Worm (Caenorhabditis elegans) whole organism, midembryonic: ENCODE results near the gene F12E12.1.

Source experiments
- T22C8.4 ChIP-seq: fragments of 200-800 bp; sonication (Bioruptor generic); IDR thresholded peaks from 2 replicates; pipeline ENCODE4 v1.3.6; 2022; ENCODE audit warnings: missing genetic modification characterization, missing compliant biosample characterization
- cog-1 ChIP-seq: sonication (generic microtip); optimal IDR thresholded peaks from 2 replicates; lab custom pipeline; 2016; ENCODE audit warnings: missing genetic modification characterization, missing compliant biosample characterization
- flt-1 ChIP-seq: fragments of 200-800 bp; sonication (Bioruptor generic); IDR thresholded peaks from 2 replicates; pipeline ENCODE4 v1.3.6; 2022; ENCODE audit warnings: missing genetic modification characterization, missing compliant biosample characterization
- klf-2 ChIP-seq: fragments of 200-800 bp; sonication (Bioruptor generic); conservative IDR thresholded peaks from 2 replicates; pipeline ENCODE4 v1.3.6; 2022; ENCODE audit warnings: missing genetic modification reagents, missing genetic modification characterization, missing compliant biosample characterization
- med-1 ChIP-seq: sonication (generic microtip); optimal IDR thresholded peaks from 2 replicates; lab custom pipeline; 2017; ENCODE audit warnings: missing genetic modification characterization, mild to moderate bottlenecking, missing compliant biosample characterization, antibody characterized with exemption, missing genetic modification reagents; ENCODE audit not compliant: insufficient read depth
- ref-1 ChIP-seq: fragments of 200-800 bp; sonication (Bioruptor generic); conservative IDR thresholded peaks from 2 replicates; pipeline ENCODE4 v1.3.6; 2022; ENCODE audit warnings: missing genetic modification reagents, missing genetic modification characterization, missing compliant biosample characterization
- tab-1 ChIP-seq: fragments of 200-800 bp; sonication (Bioruptor generic); IDR thresholded peaks from 2 replicates; pipeline ENCODE4 v1.3.6; 2022; ENCODE audit warnings: missing genetic modification characterization, missing compliant biosample characterization
- ztf-23 ChIP-seq: fragments of 200-800 bp; sonication (Bioruptor generic); IDR thresholded peaks from 2 replicates; pipeline ENCODE4 v1.3.6; 2022; ENCODE audit warnings: missing genetic modification reagents, missing genetic modification characterization, missing compliant biosample characterization
- ztf-29 ChIP-seq: fragments of 200-800 bp; sonication (Bioruptor generic); IDR thresholded peaks from 2 replicates; pipeline ENCODE4 v1.3.6; 2022; ENCODE audit warnings: missing genetic modification reagents, missing genetic modification characterization, missing compliant biosample characterization

The F12E12.1 gene

DNA sequence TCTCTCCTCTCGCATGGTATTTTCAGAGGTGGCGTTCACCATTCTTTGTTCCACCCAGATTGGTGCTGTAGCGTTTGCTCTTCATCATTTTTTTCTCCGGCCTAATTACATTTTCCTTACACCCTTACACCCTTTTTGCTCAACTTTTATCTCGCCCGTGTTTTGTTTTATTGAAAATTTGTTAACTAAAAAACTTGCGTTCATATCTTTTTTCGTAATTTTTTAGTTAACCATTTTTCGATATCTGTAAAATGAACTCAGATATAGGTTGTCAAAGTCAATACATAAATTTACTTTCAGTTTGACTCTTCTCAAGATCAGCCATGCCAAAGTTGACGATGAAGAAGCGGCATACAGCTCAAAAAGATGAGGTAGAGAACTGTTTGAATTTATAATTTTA is at the start of gene F12E12.1:
Gene F12E12.1 (plus strand): TSS at position 301 of the 400 bp plus-strand sequence.
- TF ChIP-seq klf-2 = no peak
- TF ChIP-seq ref-1 (GFP tag; lab: Robert Waterston, UW) = no peak
- no peak for TF ChIP-seq ztf-29 (GFP tag; lab: Robert Waterston, UW)
- no peak for TF ChIP-seq med-1 (GFP tag; lab: Kevin White, UChicago)

DNA sequence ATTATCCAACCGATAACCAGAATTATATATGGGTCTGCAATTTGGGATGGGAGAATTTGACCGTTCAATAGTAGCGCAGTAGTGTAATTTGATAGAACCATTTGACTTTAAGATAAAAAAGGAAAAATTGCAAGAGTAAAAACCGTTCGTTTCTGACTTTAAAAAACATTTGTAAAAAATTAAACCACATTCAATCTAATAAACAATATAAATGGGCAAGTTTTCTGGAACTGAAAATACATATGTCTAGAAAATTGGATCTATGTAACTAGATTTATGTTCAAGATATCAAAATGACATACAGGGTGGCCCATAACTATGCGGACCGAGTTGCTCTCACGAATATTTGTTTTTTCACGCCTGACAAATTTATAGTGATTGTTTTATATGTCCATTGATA is 47.0 kb upstream of the F12E12.1 start, which contains the start of gene srx-102:
Gene srx-102 (minus strand): TSS at position 101 of the 400 bp plus-strand sequence.
- no peak for TF ChIP-seq tab-1 (GFP tag; lab: Robert Waterston, UW)

DNA sequence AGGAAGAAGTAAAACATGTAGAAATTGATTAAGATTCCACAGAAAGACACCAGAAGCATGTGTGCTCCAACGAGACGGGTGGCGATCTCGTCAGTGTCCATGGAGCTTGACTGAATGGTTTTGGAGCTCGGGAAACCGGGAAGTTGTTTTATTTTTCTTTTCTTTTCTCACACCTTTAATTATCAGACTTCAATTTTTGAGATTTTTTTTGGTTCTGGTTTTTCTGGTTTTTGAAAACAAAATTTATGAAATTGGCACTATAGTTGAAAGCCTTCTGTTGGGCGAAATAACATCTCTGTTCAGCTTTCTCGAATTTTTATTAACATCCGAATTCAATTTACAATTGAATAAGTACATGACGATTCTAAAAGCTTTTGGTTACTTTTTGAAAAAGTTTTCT is 42.1 kb upstream of the F12E12.1 start, which contains the start of gene srx-104:
Gene srx-104 (minus strand): TSS at position 101 of the 400 bp plus-strand sequence.
- TF ChIP-seq flt-1 (no peak), med-1 (GFP tag; lab: Kevin White, UChicago) (no peak), ref-1 (GFP tag; lab: Robert Waterston, UW) (no peak), ztf-29 (GFP tag; lab: Robert Waterston, UW) (no peak), T22C8.4 (no peak), tab-1 (GFP tag; lab: Robert Waterston, UW) (no peak), cog-1 (tag; lab: Kevin White, UChicago) (no peak), klf-2 (no peak), ztf-23 (no peak)

DNA sequence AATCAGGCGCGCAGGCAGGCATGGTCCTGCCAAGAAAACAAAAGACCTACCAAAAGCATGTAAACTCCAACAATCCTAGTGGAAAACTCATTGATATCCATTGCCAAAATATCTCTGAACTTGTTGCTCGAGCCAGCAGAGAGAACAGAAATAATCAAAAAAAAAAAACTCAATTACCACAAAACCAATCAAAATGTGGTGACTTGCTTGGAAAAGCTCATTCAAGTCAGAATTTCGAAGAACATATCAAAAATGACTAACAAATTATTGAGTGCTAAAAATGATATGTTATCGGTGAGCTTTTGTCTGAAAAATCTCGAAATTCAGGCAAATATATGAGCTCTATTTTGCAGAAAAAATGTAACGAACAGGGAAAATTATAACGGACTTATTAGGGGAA is 40.4 kb upstream of the F12E12.1 start, which contains the start of gene srx-105:
Gene srx-105 (minus strand): TSS at position 101 of the 400 bp plus-strand sequence.
- TF ChIP-seq klf-2 = no peak
- TF ChIP-seq flt-1 = no peak
- TF ChIP-seq T22C8.4 = no peak
- no peak for TF ChIP-seq ztf-23
- no peak for TF ChIP-seq ztf-29 (GFP tag; lab: Robert Waterston, UW)
- TF ChIP-seq cog-1 (tag; lab: Kevin White, UChicago) = no peak
- TF ChIP-seq med-1 (GFP tag; lab: Kevin White, UChicago) = no peak

DNA sequence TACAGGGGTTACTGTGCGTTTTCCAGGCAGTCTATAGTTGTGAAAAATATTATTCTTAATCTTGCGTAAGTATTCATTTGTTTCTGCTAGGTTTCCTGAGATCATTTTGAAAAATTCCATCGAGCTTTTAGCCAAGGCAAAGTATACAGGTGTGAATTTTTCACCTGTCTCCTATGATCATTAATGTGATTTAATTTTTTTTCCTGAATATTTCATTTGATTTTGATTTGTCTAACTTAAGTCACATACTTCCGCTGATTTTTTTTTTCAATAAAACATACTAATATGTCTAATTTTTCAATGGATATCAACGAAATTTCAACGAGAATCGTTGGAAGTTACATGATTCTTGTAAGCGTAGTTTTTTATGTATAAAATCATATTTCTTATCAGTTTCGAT is 36.4 kb upstream of the F12E12.1 start, which contains the start of gene srx-108:
Gene srx-108 (plus strand): TSS at position 301 of the 400 bp plus-strand sequence.
- TF ChIP-seq T22C8.4 (no peak), med-1 (GFP tag; lab: Kevin White, UChicago) (no peak), klf-2 (no peak), flt-1 (no peak), ref-1 (GFP tag; lab: Robert Waterston, UW) (no peak), ztf-23 (no peak), ztf-29 (GFP tag; lab: Robert Waterston, UW) (no peak), cog-1 (tag; lab: Kevin White, UChicago) (no peak)

DNA sequence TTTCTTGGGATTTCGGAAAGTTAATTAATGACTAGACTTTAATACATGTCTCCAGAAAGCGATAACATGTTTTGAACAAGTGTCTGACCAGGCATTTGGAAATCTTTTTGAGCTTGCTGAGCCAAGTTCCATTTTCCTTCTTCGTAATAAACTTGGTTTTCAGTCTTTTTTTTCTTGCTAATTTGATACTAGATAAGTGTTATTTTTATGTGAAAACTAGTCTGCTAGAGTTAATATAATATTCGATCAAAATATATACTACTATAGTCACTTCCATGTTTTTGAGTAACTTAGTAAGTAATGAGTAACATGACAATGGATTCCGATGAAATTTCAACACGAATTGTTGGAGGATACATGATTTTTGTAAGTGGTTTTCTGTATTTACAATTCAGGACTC is 32.4 kb upstream of the F12E12.1 start, which contains the start of gene srx-110:
Gene srx-110 (plus strand): TSS at position 301 of the 400 bp plus-strand sequence.
- TF ChIP-seq ztf-23 = no peak
- TF ChIP-seq flt-1 = no peak
- no peak for TF ChIP-seq tab-1 (GFP tag; lab: Robert Waterston, UW)
- TF ChIP-seq ztf-29 (GFP tag; lab: Robert Waterston, UW) = no peak
- no peak for TF ChIP-seq klf-2
- TF ChIP-seq cog-1 (tag; lab: Kevin White, UChicago) = no peak
- TF ChIP-seq ref-1 (GFP tag; lab: Robert Waterston, UW) = no peak
- TF ChIP-seq med-1 (GFP tag; lab: Kevin White, UChicago) = no peak
- no peak for TF ChIP-seq T22C8.4

DNA sequence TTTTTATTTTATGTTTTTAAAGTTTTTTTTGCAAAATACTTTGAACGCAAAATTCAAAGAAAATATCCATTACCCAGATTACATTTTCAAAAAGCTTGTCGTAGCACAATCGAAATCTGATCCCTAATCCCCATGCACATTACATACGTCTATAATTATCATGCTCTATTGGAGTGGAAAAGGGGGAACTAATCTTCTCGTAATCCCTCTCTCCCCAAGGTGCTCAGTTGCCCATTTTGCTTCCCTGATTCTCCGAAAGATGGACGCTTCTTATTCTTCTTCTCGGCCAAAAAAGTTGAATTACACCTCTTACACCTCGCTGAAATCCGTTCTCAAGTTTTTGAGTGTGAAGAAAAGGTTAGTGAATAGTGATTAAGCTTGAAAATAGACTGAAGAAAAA is 30.6 kb upstream of the F12E12.1 start, which contains the start of gene fbxc-53:
Gene fbxc-53 (plus strand): TSS at position 245 of the 400 bp plus-strand sequence.
- no peak for TF ChIP-seq ref-1 (GFP tag; lab: Robert Waterston, UW)
- no peak for TF ChIP-seq klf-2
- no peak for TF ChIP-seq ztf-29 (GFP tag; lab: Robert Waterston, UW)
- no peak for TF ChIP-seq T22C8.4
- no peak for TF ChIP-seq med-1 (GFP tag; lab: Kevin White, UChicago)
- no peak for TF ChIP-seq flt-1
- no peak for TF ChIP-seq cog-1 (tag; lab: Kevin White, UChicago)
- no peak for TF ChIP-seq tab-1 (GFP tag; lab: Robert Waterston, UW)
- TF ChIP-seq ztf-23 = no peak

DNA sequence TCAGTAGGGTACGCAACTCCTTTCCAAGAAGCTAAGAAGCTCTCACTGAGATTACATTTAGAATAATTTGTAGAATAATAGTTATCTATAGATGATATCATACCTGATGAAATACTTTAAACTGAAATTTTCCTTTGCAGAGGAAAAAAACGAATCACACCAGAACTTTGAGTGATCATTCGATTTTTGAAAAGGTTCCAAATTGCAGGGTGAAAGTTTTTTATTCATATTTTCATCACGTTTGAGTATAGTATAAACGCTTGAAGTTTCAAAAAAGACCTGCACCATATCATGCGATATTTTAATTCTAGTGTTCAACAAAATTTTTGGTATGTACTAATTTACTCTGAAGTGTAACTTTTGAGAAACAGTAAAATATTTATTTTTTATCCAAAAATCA is 27.1 kb upstream of the F12E12.1 start, which contains the start of gene srh-100:
Gene srh-100 (minus strand): TSS at position 101 of the 400 bp plus-strand sequence.
- TF ChIP-seq ztf-29 (GFP tag; lab: Robert Waterston, UW) (no peak), med-1 (GFP tag; lab: Kevin White, UChicago) (no peak), flt-1 (no peak), ref-1 (GFP tag; lab: Robert Waterston, UW) (no peak)

DNA sequence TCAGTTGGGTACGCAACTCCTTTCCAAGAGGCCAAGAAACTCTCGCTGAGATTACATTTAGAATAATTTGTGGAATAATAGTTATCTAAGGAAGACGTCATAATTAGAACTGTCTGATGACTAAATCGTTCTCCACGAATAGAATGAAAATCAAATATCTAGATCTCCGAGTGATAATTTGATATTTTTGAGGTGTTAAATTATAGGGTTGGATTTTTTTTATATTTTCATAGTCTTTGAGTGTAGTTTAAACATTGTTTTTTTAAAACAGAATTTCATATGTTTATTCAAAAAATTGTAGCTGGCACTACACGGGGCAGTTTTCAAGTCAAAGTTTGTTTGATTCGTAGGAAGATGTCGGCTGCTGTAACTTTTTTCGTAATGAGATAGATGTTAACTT is 25.2 kb upstream of the F12E12.1 start, which contains the start of gene srh-99:
Gene srh-99 (minus strand): TSS at position 101 of the 400 bp plus-strand sequence.
- TF ChIP-seq cog-1 (tag; lab: Kevin White, UChicago) (no peak), tab-1 (GFP tag; lab: Robert Waterston, UW) (no peak), ztf-29 (GFP tag; lab: Robert Waterston, UW) (no peak), ref-1 (GFP tag; lab: Robert Waterston, UW) (no peak), flt-1 (no peak), klf-2 (no peak), T22C8.4 (no peak), ztf-23 (no peak), med-1 (GFP tag; lab: Kevin White, UChicago) (no peak)

DNA sequence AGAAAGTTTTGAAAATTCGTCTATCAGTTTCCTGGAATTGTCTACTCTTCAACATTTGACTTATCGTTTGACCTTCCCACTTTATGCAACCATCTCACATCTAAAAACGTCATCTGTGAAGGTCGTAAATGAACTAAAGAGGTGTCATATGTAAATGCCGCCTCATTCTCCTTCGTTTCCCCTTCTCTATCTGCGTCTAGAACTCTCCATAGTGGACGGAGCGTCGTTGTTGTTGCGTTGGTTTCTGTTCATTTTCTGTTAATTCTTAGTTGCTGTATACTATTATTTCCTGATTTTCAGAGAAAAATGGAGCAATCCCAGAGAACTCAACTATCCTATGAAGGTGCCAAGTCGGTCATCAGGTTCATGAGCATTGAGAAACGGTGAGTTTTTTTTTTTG is 24.7 kb upstream of the F12E12.1 start, which contains the start of gene fbxc-52:
Gene fbxc-52 (plus strand): TSS at position 301 of the 400 bp plus-strand sequence.
- TF ChIP-seq med-1 (GFP tag; lab: Kevin White, UChicago) = no peak
- TF ChIP-seq ztf-29 (GFP tag; lab: Robert Waterston, UW) = no peak
- TF ChIP-seq klf-2 = no peak
- TF ChIP-seq cog-1 (tag; lab: Kevin White, UChicago) = no peak
- no peak for TF ChIP-seq flt-1
